Fruit fly (Drosophila melanogaster) whole organism, embryonic: Measurements from ENCODE around the gene ftz-f1.
A peak's percentile ranks its signal among the peaks of the same experiment; 100 is the strongest.

Experiments
- Atf-2 ChIP-seq: fragments of 200-800 bp; sonication (Bioruptor generic); optimal IDR thresholded peaks from 2 replicates; lab custom pipeline; 2016; ENCODE audit warnings: missing biosample characterization, missing genetic modification characterization
- CG10979 ChIP-seq: fragments of 200-800 bp; sonication (Bioruptor generic); optimal IDR thresholded peaks from 2 replicates; lab custom pipeline; 2018; ENCODE audit warnings: missing biosample characterization, mild to moderate bottlenecking, missing genetic modification characterization, moderate library complexity
- CG11398 ChIP-seq: fragments of 200-800 bp; sonication (Bioruptor generic); optimal IDR thresholded peaks from 2 replicates; lab custom pipeline; 2016; ENCODE audit warnings: missing biosample characterization, missing genetic modification characterization
- CG12299 ChIP-seq: fragments of 200-800 bp; sonication (Bioruptor generic); optimal IDR thresholded peaks from 2 replicates; lab custom pipeline; 2018; ENCODE audit warnings: missing biosample characterization, mild to moderate bottlenecking, missing genetic modification characterization
- CG13123 ChIP-seq: fragments of 200-800 bp; sonication (Bioruptor generic); optimal IDR thresholded peaks from 2 replicates; lab custom pipeline; 2016; ENCODE audit warnings: missing biosample characterization, missing genetic modification characterization
- CG13424 ChIP-seq: fragments of 200-800 bp; sonication (Bioruptor generic); optimal IDR thresholded peaks from 2 replicates; lab custom pipeline; 2019; ENCODE audit warnings: missing biosample characterization, mild to moderate bottlenecking, missing genetic modification characterization, moderate library complexity
- CG14965 ChIP-seq: fragments of 200-800 bp; sonication (Bioruptor generic); optimal IDR thresholded peaks from 2 replicates; lab custom pipeline; 2016; ENCODE audit warnings: missing biosample characterization, missing genetic modification characterization, borderline replicate concordance
- CG15269 ChIP-seq: fragments of 200-800 bp; sonication (Bioruptor generic); optimal IDR thresholded peaks from 2 replicates; lab custom pipeline; 2018; ENCODE audit warnings: missing biosample characterization, mild to moderate bottlenecking, missing genetic modification characterization, moderate library complexity
- CG18764 ChIP-seq: fragments of 200-800 bp; sonication (Bioruptor generic); optimal IDR thresholded peaks from 3 replicates; lab custom pipeline; 2016; ENCODE audit warnings: missing biosample characterization, missing genetic modification characterization
- CG2712 ChIP-seq: fragments of 200-800 bp; optimal IDR thresholded peaks from 3 replicates; lab custom pipeline; 2019; ENCODE audit warnings: missing biosample characterization, mild to moderate bottlenecking, missing genetic modification characterization, moderate library complexity
- CG31224 ChIP-seq: fragments of 200-800 bp; sonication (Bioruptor generic); IDR thresholded peaks from 2 replicates; pipeline ENCODE4 v1.3.6; 2022; ENCODE audit warnings: missing biosample characterization, missing genetic modification characterization
- CG33213 ChIP-seq: fragments of 200-800 bp; sonication (Bioruptor generic); optimal IDR thresholded peaks from 3 replicates; lab custom pipeline; 2016; ENCODE audit warnings: missing biosample characterization, missing genetic modification characterization
- CG4820 ChIP-seq: fragments of 200-800 bp; sonication (Bioruptor generic); optimal IDR thresholded peaks from 3 replicates; lab custom pipeline; 2016; ENCODE audit warnings: missing biosample characterization, missing genetic modification characterization
- CG6654 ChIP-seq: fragments of 200-800 bp; sonication (Bioruptor generic); optimal IDR thresholded peaks from 2 replicates; lab custom pipeline; 2017; ENCODE audit warnings: missing biosample characterization, mild to moderate bottlenecking, missing genetic modification characterization
- CG6683 ChIP-seq: fragments of 200-800 bp; sonication (Bioruptor generic); optimal IDR thresholded peaks from 2 replicates; lab custom pipeline; 2017; ENCODE audit warnings: missing biosample characterization, mild to moderate bottlenecking, missing genetic modification characterization, missing genetic modification reagents
- CG6689 ChIP-seq: fragments of 200-800 bp; sonication (Bioruptor generic); IDR thresholded peaks from 2 replicates; pipeline ENCODE4 v1.3.6; 2022; ENCODE audit warnings: missing biosample characterization, missing genetic modification characterization
- CG8089 ChIP-seq: fragments of 200-800 bp; sonication (Bioruptor generic); optimal IDR thresholded peaks from 3 replicates; lab custom pipeline; 2016; ENCODE audit warnings: missing biosample characterization, missing genetic modification characterization
- CG8290 ChIP-seq, 3 experiments: fragments of 200-800 bp; sonication (Bioruptor generic); optimal IDR thresholded peaks; 2 replicates each; lab custom pipeline; 2016 to 2019; ENCODE audit warnings: missing biosample characterization in 3 of 3, missing genetic modification characterization in 3 of 3, mild to moderate bottlenecking in 2 of 3, moderate library complexity in 1 of 3
- CG9817 ChIP-seq: fragments of 200-800 bp; sonication (Bioruptor generic); optimal IDR thresholded peaks from 2 replicates; lab custom pipeline; 2018; ENCODE audit warnings: missing biosample characterization, mild to moderate bottlenecking, missing genetic modification characterization, moderate library complexity
- CHES-1-like ChIP-seq: fragments of 200-800 bp; sonication (Bioruptor generic); optimal IDR thresholded peaks from 2 replicates; lab custom pipeline; 2016; ENCODE audit warnings: missing biosample characterization, missing genetic modification characterization
- CkIIα-i1 ChIP-seq: fragments of 200-800 bp; sonication (Bioruptor generic); IDR thresholded peaks from 2 replicates; pipeline ENCODE4 v1.3.6; 2022; ENCODE audit warnings: missing biosample characterization, missing genetic modification characterization
- Dip2 ChIP-seq: fragments of 200-800 bp; sonication (Bioruptor generic); IDR thresholded peaks from 2 replicates; pipeline ENCODE4 v1.3.6; 2022; ENCODE audit warnings: missing biosample characterization, missing genetic modification characterization
- Ets65A ChIP-seq: fragments of 200-800 bp; sonication (Bioruptor generic); peaks from one replicate; lab custom pipeline; 2016; ENCODE audit warnings: missing biosample characterization, missing genetic modification characterization
- Ets97D ChIP-seq: fragments of 200-800 bp; sonication (Bioruptor generic); optimal IDR thresholded peaks from 3 replicates; lab custom pipeline; 2016; ENCODE audit warnings: missing biosample characterization, missing genetic modification characterization
- Hey ChIP-seq: fragments of 200-800 bp; sonication (Bioruptor generic); optimal IDR thresholded peaks from 3 replicates; lab custom pipeline; 2018; ENCODE audit warnings: missing biosample characterization, mild to moderate bottlenecking, missing genetic modification characterization
- Hmr ChIP-seq: fragments of 200-800 bp; sonication (Bioruptor generic); optimal IDR thresholded peaks from 3 replicates; lab custom pipeline; 2017; ENCODE audit warnings: mild to moderate bottlenecking, missing biosample characterization, missing genetic modification reagents, missing genetic modification characterization
- Meics ChIP-seq: fragments of 200-800 bp; sonication (Bioruptor generic); optimal IDR thresholded peaks from 2 replicates; lab custom pipeline; 2017; ENCODE audit warnings: missing biosample characterization, mild to moderate bottlenecking, missing genetic modification characterization
- Nf-YC ChIP-seq: fragments of 200-800 bp; optimal IDR thresholded peaks from 3 replicates; lab custom pipeline; 2019; ENCODE audit warnings: missing biosample characterization, mild to moderate bottlenecking, missing genetic modification characterization, moderate library complexity
- Pdp1 ChIP-seq, 2 experiments: fragments of 200-800 bp; sonication (Bioruptor generic); optimal IDR thresholded peaks; 3 replicates each; lab custom pipeline; 2016; ENCODE audit warnings: missing biosample characterization in 2 of 2, missing genetic modification characterization in 2 of 2, mild to moderate bottlenecking in 1 of 2, moderate library complexity in 1 of 2
- Ravus ChIP-seq: fragments of 200-800 bp; sonication (Bioruptor generic); IDR thresholded peaks from 2 replicates; pipeline ENCODE4 v1.3.6; 2022; ENCODE audit warnings: missing biosample characterization, missing genetic modification characterization
- Ssrp ChIP-seq: fragments of 200-800 bp; sonication (Bioruptor generic); optimal IDR thresholded peaks from 2 replicates; lab custom pipeline; 2018; ENCODE audit warnings: missing biosample characterization, mild to moderate bottlenecking, missing genetic modification characterization, moderate library complexity
- Vsx1 ChIP-seq: fragments of 200-800 bp; sonication (Bioruptor generic); optimal IDR thresholded peaks from 2 replicates; lab custom pipeline; 2017; ENCODE audit warnings: missing biosample characterization, mild to moderate bottlenecking, missing genetic modification characterization, missing genetic modification reagents
- amos ChIP-seq: fragments of 200-800 bp; sonication (Bioruptor generic); IDR thresholded peaks from 2 replicates; pipeline ENCODE4 v1.3.6; 2022; ENCODE audit warnings: missing biosample characterization, missing genetic modification characterization; ENCODE audit not compliant: partially characterized antibody
- az2 ChIP-seq: fragments of 200-800 bp; sonication (Bioruptor generic); optimal IDR thresholded peaks from 3 replicates; lab custom pipeline; 2016; ENCODE audit warnings: missing biosample characterization, missing genetic modification characterization
- caup ChIP-seq: fragments of 200-800 bp; sonication (Bioruptor generic); optimal IDR thresholded peaks from 3 replicates; lab custom pipeline; 2017; ENCODE audit warnings: missing biosample characterization, mild to moderate bottlenecking, missing genetic modification characterization, moderate library complexity; ENCODE audit not compliant: severe bottlenecking
- chm ChIP-seq: fragments of 200-800 bp; sonication (Bioruptor generic); IDR thresholded peaks from 2 replicates; pipeline ENCODE4 v1.3.6; 2022; ENCODE audit warnings: missing biosample characterization, missing genetic modification characterization
- crp ChIP-seq, 2 experiments: fragments of 200-800 bp; sonication (Bioruptor generic); optimal IDR thresholded peaks; 2 replicates in 1 of 2; 3 replicates in 1 of 2; lab custom pipeline; 2017; ENCODE audit warnings: missing biosample characterization in 2 of 2, missing genetic modification characterization in 2 of 2, mild to moderate bottlenecking in 1 of 2, moderate library complexity in 1 of 2
- dimm ChIP-seq: fragments of 200-800 bp; sonication (Bioruptor generic); IDR thresholded peaks from 2 replicates; pipeline ENCODE4 v1.3.6; 2022; ENCODE audit warnings: missing biosample characterization, missing genetic modification characterization
- hbn ChIP-seq: fragments of 200-800 bp; sonication (Bioruptor generic); IDR thresholded peaks from 2 replicates; pipeline ENCODE4 v1.3.6; 2022; ENCODE audit warnings: missing biosample characterization, missing genetic modification characterization; ENCODE audit not compliant: partially characterized antibody
- her ChIP-seq: fragments of 200-800 bp; sonication (Bioruptor generic); optimal IDR thresholded peaks from 2 replicates; lab custom pipeline; 2016; ENCODE audit warnings: missing biosample characterization, missing genetic modification characterization
- jumu ChIP-seq: fragments of 200-800 bp; sonication (Bioruptor generic); optimal IDR thresholded peaks from 3 replicates; lab custom pipeline; 2016; ENCODE audit warnings: missing biosample characterization, missing genetic modification characterization
- mld ChIP-seq: fragments of 200-800 bp; sonication (Bioruptor generic); IDR thresholded peaks from 3 replicates; pipeline ENCODE4 v1.3.6; 2022; ENCODE audit warnings: missing biosample characterization, missing genetic modification characterization; ENCODE audit not compliant: partially characterized antibody
- pan ChIP-seq, 4 experiments: fragments of >200 bp in 3 of 4; fragments of 200-800 bp in 1 of 4; sonication (Bioruptor generic) in 1 of 4; optimal IDR thresholded peaks in 3 of 4; IDR thresholded peaks in 1 of 4; 2 replicates each; pipeline versions ENCODE4 v1.3.6 to Lab custom; 2017 to 2022; ENCODE audit warnings: missing biosample characterization in 2 of 4, missing genetic modification characterization in 2 of 4, mixed read lengths in 1 of 4
- pita ChIP-seq: fragments of 200-800 bp; sonication (Bioruptor generic); optimal IDR thresholded peaks from 2 replicates; lab custom pipeline; 2017; ENCODE audit warnings: missing biosample characterization, mild to moderate bottlenecking, missing genetic modification characterization
- sr ChIP-seq: fragments of 200-800 bp; sonication (Bioruptor generic); IDR thresholded peaks from 3 replicates; pipeline ENCODE4 v1.3.6; 2022; ENCODE audit warnings: missing biosample characterization, missing genetic modification characterization
- stwl ChIP-seq: fragments of 200-800 bp; sonication (Bioruptor generic); optimal IDR thresholded peaks from 3 replicates; lab custom pipeline; 2018; ENCODE audit warnings: missing biosample characterization, mild to moderate bottlenecking, missing genetic modification characterization, moderate library complexity
- toy ChIP-seq: fragments of 200-800 bp; sonication (Bioruptor generic); IDR thresholded peaks from 2 replicates; pipeline ENCODE4 v1.3.6; 2022; ENCODE audit warnings: missing biosample characterization, missing genetic modification characterization
- vfl ChIP-seq: fragments of 200-800 bp; sonication (Bioruptor generic); optimal IDR thresholded peaks from 2 replicates; lab custom pipeline; 2016; ENCODE audit warnings: missing biosample characterization, missing genetic modification characterization
- vnd ChIP-seq: fragments of 200-800 bp; sonication (Bioruptor generic); IDR thresholded peaks from 3 replicates; pipeline ENCODE4 v1.3.6; 2022; ENCODE audit warnings: missing biosample characterization, missing genetic modification characterization; ENCODE audit not compliant: partially characterized antibody
- zfh2 ChIP-seq: fragments of 200-800 bp; sonication (Bioruptor generic); optimal IDR thresholded peaks from 2 replicates; lab custom pipeline; 2016; ENCODE audit warnings: missing biosample characterization, missing genetic modification characterization

The ftz-f1 gene

dm6 chr3L:18828318-18828717 is 27.2 kb upstream of the ftz-f1 start (continued):
- TF ChIP-seq caup (GFP tag; lab: Kevin White, UChicago) (no peak), CG6654 (peak; percentile 100), CG8089 (GFP tag; lab: Kevin White, UChicago) (no peak), CG15269 (tag; lab: Kevin White, UChicago) (no peak), stwl (tag; lab: Kevin White, UChicago) (peak; percentile 97), hbn (GFP tag; lab: Robert Waterston, UW) (peak; percentile 54), CG8290 (GFP tag; optimal IDR thresholded peaks at IDR 0.05; lab: Kevin White, UChicago) (no peak), CG8290 (tag; optimal IDR thresholded peaks at IDR 0.05; lab: Kevin White, UChicago) (peak in 1 of 2 experiments; percentile 62), CG13123 (GFP tag; lab: Kevin White, UChicago) (no peak), Hey (tag; lab: Kevin White, UChicago) (no peak), Nf-YC (tag; lab: Kevin White, UChicago) (peak; percentile 31), chm (GFP tag; lab: Robert Waterston, UW) (no peak), CG31224 (GFP tag; lab: Robert Waterston, UW) (no peak), Ssrp (tag; lab: Kevin White, UChicago) (no peak), CkIIα-i1 (GFP tag; lab: Robert Waterston, UW) (no peak), Dip2 (GFP tag; lab: Robert Waterston, UW) (no peak), CG13424 (no peak), CG6683 (GFP tag; lab: Kevin White, UChicago) (no peak), Vsx1 (no peak), toy (no peak), CG33213 (GFP tag; lab: Kevin White, UChicago) (no peak), CG9817 (tag; lab: Kevin White, UChicago) (no peak), Meics (GFP tag; lab: Kevin White, UChicago) (no peak), CG6689 (GFP tag; lab: Robert Waterston, UW) (no peak), crp (GFP tag; optimal IDR thresholded peaks at IDR 0.05; lab: Kevin White, UChicago) (no peak), Atf-2 (GFP tag; lab: Kevin White, UChicago) (no peak), jumu (GFP tag; lab: Kevin White, UChicago) (no peak), CG11398 (no peak), pan (optimal IDR thresholded peaks at IDR 0.05; lab: Kevin White, UChicago) (no peak), pan (GFP tag; optimal IDR thresholded peaks at IDR 0.05 in 1 of 2, IDR thresholded peaks at IDR 0.05 in 1 of 2) (no peak), Hmr (GFP tag; lab: Kevin White, UChicago) (no peak), vnd (GFP tag; lab: Robert Waterston, UW) (peak; percentile 41; the same call in 2 of the 3 replicates), CG14965 (GFP tag; lab: Kevin White, UChicago) (no peak), mld (0 out of 3 replicates have a peak, but pooled peaks have one; percentile 31), vfl (GFP tag; lab: Kevin White, UChicago) (no peak), CG10979 (no peak), CG4820 (no peak), CHES-1-like (GFP tag; lab: Kevin White, UChicago) (no peak), CG18764 (GFP tag; lab: Kevin White, UChicago) (no peak), Ravus (GFP tag; lab: Robert Waterston, UW) (no peak), pita (no peak), amos (peak; percentile 75; the same call in 1 of the 2 replicates), zfh2 (GFP tag; lab: Kevin White, UChicago) (no peak), az2 (no peak), sr (GFP tag; lab: Robert Waterston, UW) (no peak), Ets65A (GFP tag; lab: Kevin White, UChicago) (no peak), dimm (no peak), her (GFP tag; lab: Kevin White, UChicago) (no peak), CG12299 (no peak), Pdp1 (GFP tag; optimal IDR thresholded peaks at IDR 0.05; lab: Kevin White, UChicago) (no peak), Ets97D (GFP tag; lab: Kevin White, UChicago) (peak; percentile 26), CG2712 (tag; lab: Kevin White, UChicago) (peak; percentile 24)
